Fruit fly (Drosophila melanogaster): ENCODE data around the gene CG4440.

Gene CG4440

DNA sequence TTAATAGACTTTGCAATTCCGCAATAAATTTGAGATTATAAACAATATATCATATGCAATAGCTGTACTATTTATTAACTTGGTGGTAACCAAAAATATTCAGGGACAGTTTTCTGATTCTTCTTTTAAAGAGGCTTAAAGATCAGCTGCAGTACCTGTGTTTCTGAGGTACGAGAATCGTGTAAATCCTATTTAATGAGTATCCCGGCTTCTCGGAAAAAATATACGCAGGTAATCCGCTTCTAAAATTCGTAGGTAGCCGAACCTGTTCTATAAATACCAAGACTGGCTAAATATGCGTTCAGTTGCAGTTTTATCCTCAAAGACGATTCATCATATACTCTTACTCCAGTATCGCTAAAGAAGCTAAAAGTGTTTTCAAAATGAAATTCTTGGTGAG lies at the start of gene CG4440:
Gene CG4440, plus strand, starts transcription at position 301 of the 400 bp plus-strand sequence.
- TF ChIP-seq psq (optimal IDR thresholded peaks at IDR 0.05) (no peak), CG8478 (optimal IDR thresholded peaks at IDR 0.05) (no peak), EcR (GFP tag; optimal IDR thresholded peaks at IDR 0.05) (no peak), usp (GFP tag; optimal IDR thresholded peaks at IDR 0.05) (no peak)

DNA sequence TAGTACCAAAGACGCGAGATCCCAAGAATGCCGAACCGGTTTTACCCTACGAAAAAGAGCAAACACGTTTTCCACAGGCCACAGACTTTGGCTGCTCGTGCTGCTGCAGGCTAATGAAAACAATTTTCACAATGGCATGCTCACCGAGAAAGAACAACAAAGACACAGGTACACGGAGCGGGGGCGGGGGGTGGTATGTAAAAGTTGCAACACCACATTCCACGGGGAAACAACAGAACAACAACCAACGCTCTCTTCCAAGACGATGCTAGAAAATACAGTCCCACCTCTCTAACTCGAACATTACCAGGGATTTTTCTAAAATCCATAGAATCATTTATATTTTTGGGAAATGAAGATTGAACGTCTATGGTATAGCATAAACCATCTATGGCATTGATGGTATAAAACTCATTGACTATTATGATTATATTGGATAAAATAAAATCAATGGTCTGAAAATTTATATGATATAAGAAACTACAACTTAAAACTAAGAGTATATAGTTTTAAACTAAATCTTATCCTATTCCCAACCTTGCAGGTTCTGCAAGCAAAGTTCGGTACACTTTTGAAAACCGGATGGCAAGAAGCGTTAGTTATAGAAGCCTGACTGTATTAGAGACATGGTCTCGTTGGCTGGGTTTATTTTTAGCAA lies 48.2 kb upstream of the CG4440 start:
- TF ChIP-seq Dll (optimal IDR thresholded peaks at IDR 0.05) (peak; percentile 45), psq (optimal IDR thresholded peaks at IDR 0.05) (no peak)

DNA sequence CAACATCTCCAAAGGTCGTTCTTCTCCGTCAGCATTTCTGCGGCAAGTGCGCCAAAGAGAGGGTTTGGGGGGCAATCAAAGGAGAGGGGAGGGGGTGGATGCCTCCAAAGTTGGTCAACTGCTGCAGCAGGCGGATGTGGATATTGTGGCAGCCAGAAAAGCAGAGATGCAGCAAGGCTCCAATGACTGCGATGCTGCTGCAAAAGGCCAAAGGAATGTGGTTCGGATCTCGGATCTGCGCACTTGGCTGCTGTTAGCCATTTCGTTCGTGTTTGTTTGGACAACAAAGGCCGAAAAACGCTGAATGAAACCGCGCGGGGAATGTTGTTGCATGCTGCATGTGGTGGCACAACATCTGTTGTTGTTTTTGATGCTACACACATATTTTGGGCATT lies 47.7 kb upstream of the CG4440 start:
- TF ChIP-seq pan (optimal IDR thresholded peaks at IDR 0.05), result no peak
- TF ChIP-seq EcR (GFP tag; optimal IDR thresholded peaks at IDR 0.05), result peak in 1 of 2 experiments; percentile 78

DNA sequence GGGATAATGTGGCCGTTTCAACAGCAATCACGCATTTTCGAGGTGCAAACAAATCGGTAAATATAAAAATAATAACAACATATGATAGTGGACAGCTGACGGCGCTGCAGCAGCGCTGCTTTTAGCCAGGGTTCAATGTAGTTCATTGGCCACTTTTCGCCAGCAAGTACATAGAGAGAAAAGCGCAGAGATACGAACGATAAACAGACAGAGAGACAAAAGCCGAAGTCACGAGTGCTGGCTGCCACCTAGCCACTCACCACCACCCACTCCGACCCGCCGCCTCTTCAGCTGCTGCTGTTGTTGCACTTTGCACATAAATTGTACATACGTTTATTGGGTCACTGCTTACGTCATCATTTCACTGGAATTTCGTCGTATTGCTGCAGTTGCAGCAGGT lies 46.9 kb upstream of the CG4440 start:
- TF ChIP-seq EcR (GFP tag; optimal IDR thresholded peaks at IDR 0.05), result peak in 1 of 2 experiments; percentile 15
- no peak for TF ChIP-seq Dll (optimal IDR thresholded peaks at IDR 0.05)

DNA sequence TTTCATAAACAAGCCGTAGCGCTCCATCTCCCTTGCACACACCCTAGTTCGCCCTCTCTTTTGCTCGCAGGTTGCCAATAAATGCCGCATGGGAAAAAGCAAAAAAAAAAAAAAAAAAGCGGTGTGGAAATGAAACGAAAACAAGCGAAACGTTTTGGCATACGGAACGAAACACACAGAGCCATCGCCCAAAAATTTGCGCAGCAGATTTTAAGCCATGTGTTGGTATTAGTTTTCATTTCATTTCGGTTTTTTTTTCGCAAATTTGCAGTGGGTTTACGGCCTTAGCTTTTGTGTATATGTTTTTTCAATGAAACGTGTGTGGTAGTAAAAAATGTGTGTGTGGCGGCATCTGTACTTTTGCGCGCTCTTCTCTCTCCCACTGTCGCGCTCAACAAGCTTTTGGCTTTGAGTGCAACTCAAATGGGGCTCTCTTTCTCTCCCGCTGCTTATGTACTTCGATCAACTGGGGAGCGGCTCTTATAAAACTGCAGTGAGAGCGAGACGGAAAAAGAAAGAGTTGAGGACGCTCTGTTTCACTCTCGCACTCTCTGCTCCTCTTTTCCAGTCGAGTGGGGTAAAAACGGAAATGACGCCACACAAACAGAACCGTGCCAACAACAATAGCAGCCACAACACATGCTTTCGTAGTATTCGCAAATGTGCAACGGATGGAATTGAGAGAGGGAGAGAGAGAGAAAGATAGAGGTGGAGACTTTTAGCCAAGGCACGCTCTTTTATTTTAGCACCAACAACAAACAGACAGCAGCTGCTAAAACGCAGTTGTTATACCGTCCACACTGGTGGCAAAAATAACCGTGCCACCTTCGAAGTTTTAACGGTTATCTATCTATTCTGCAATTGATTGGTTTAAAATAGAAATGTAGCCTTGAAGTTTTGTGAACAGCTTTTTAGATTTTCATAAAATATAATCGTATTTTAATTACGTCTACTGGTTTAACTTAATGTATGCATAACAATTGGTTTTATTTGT lies 45.1 kb upstream of the CG4440 start:
- TF ChIP-seq usp (GFP tag; optimal IDR thresholded peaks at IDR 0.05) (no peak), Dll (optimal IDR thresholded peaks at IDR 0.05) (peak; percentile 76), pan (optimal IDR thresholded peaks at IDR 0.05) (no peak), CG8478 (optimal IDR thresholded peaks at IDR 0.05) (peak; percentile 58), EcR (GFP tag; optimal IDR thresholded peaks at IDR 0.05) (peak in 1 of 2 experiments; percentile 45), psq (optimal IDR thresholded peaks at IDR 0.05) (no peak)

DNA sequence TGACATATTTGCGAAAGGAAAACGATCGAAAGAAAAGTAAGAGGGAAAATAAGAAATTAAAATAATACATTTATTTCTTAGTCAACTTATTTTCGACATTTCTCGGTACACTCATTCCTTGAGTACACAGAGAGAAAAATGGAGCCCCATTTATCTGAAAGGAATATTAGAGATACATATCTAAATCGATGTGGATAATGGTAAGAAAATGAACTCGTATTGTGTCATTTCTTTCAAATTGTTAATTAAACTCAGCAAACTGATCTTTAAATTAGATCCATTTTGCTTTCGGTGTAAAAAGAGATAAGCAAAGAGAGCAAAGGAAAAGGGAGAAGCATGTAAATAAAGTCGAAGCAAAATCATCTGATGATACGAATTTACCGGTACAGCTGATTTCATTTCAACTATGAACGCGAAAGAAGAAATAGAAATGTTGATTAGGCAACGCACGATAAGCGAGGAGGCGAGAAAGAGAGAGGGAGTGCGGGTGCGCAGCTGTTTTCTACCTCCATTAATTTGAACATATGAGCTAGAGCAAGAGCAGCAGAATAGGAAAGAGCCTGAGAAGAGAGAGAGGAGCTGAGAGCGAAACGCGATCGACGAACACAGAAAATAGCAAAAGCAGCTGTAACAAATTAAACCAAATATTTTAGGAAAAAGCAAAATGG lies 43.9 kb upstream of the CG4440 start:
- TF ChIP-seq pan (optimal IDR thresholded peaks at IDR 0.05) (no peak), psq (optimal IDR thresholded peaks at IDR 0.05) (no peak), CG8478 (optimal IDR thresholded peaks at IDR 0.05) (no peak), Dll (optimal IDR thresholded peaks at IDR 0.05) (no peak), EcR (GFP tag; optimal IDR thresholded peaks at IDR 0.05) (no peak), usp (GFP tag; optimal IDR thresholded peaks at IDR 0.05) (no peak)

DNA sequence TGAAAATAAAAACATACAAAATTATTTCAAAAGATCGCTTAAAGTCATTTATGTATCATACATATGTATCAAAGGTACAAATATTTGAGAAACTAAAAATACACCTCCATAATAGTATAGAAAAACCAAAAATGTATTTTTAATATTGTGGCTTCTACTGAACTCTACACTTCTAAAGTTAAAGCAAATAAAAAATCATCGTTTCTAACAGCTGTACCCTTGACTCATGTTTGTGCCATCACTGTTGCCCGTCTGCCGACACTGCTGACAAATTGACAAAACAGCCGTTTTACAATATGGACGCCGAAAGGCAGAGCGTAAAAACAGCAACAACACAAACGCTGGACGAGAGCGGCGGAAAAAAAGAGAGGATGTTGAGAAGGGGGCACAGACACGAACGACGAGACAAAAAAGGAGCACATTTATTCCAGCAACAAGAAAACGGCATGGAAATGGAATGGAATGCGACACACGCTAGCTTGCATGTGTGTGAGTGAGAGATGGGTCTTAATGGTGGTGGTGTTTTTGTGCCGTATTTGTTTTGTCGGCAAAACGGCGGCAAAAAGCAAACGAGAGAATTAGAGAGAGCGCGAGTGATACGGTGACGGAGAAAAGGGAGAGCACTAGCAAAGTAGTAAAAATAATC lies 43.2 kb upstream of the CG4440 start:
- TF ChIP-seq usp (GFP tag; optimal IDR thresholded peaks at IDR 0.05) (no peak), EcR (GFP tag; optimal IDR thresholded peaks at IDR 0.05) (no peak), psq (optimal IDR thresholded peaks at IDR 0.05) (no peak), Dll (optimal IDR thresholded peaks at IDR 0.05) (peak; percentile 67)

DNA sequence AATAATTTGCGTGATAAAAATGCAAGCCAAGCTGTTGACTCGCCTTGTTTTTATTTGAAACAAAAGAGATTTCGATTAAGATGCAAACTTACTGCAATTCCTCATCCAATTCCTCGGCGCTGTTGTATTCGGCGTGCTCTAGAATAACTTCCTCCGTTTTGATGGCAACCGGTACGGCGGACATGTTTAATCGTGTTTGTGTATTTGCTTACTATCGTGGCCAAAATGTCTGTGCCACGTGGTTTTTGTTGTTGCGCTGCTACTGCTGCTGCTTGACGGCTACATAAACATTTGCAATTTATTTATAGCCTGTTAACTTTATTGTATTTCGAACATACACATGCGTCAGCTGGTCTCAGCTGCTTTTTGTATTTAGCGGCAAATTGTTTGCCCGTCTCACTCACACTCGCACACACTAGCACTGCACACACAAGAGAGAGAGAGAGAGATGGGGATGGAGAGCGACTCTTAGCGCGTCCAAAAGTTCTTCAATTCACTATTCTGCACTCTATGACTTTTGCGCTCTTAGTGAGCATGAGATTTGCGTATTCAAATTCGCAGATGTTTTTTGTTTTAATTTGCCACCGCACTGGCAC lies 42.6 kb upstream of the CG4440 start:
- no peak for TF ChIP-seq psq (optimal IDR thresholded peaks at IDR 0.05)
- no peak for TF ChIP-seq EcR (GFP tag; optimal IDR thresholded peaks at IDR 0.05)
- no peak for TF ChIP-seq CG8478 (optimal IDR thresholded peaks at IDR 0.05)
- no peak for TF ChIP-seq pan (optimal IDR thresholded peaks at IDR 0.05)
- TF ChIP-seq Dll (optimal IDR thresholded peaks at IDR 0.05), result no peak

DNA sequence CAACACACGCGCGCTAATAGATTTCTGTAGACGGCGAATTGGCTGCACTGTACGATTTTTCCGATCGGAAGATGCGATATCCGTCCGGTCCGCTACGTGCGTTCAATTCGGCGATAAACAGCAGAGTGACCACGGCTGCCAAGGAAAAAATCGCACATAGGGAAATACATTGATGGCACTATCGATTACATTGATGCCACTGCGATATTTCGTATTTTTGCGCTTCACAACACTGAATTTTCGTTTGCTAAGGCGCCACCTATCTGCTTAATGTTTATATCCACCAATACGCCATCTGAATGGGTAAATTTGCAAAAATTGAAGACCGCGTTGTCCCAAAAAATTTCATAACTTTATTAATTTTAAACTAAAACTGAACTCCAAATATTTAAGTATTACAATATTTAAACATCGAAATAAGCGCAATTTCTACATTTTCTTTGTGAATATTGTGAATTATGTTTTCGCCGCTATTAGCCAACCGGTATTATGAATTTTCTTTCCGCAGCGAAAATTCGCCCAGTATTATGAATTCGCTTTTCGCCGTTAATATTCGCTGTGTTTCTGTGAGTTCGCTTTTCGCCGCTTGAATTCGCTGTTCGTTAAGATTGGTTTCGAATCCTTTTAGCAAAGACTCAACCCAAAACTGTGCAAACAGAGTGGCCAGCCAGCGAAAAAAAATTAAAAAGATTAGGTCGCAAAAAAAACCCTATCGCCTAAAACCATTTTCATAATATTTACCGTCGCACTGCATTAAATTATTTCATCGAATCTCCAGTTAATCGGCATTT lies 41.9 kb upstream of the CG4440 start, which contains the start of the genes crp and pkaap:
Gene crp, minus strand, starts transcription at position 129 of the 791 bp plus-strand sequence.
Gene pkaap, plus strand, starts transcription at position 689 of the 791 bp plus-strand sequence.
- TF ChIP-seq EcR (GFP tag; optimal IDR thresholded peaks at IDR 0.05), result no peak
- TF ChIP-seq CG8478 (optimal IDR thresholded peaks at IDR 0.05), result no peak
- no peak for TF ChIP-seq Dll (optimal IDR thresholded peaks at IDR 0.05)
- TF ChIP-seq psq (optimal IDR thresholded peaks at IDR 0.05), result no peak
- no peak for TF ChIP-seq usp (GFP tag; optimal IDR thresholded peaks at IDR 0.05)
- TF ChIP-seq pan (optimal IDR thresholded peaks at IDR 0.05), result no peak

DNA sequence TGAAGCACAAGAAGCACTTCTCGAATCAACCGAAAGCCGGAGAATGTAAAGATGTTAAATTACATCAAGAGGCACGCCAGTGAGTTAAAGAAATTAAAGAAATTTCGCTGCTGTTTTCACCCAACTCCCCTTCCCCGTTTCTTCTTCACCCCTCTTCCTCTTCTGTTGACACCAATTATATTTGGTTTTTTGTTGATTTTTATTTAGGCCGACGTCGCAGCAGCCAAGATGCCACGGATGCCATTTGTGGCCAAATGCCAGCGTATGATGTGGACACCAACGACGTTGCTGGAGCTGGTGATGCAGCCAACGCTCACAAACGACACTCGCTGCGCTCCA lies 41.4 kb upstream of the CG4440 start:
- TF ChIP-seq pan (optimal IDR thresholded peaks at IDR 0.05), result no peak
- TF ChIP-seq Dll (optimal IDR thresholded peaks at IDR 0.05), result no peak
- TF ChIP-seq usp (GFP tag; optimal IDR thresholded peaks at IDR 0.05), result no peak
- TF ChIP-seq psq (optimal IDR thresholded peaks at IDR 0.05), result no peak
- no peak for TF ChIP-seq CG8478 (optimal IDR thresholded peaks at IDR 0.05)
- no peak for TF ChIP-seq EcR (GFP tag; optimal IDR thresholded peaks at IDR 0.05)

DNA sequence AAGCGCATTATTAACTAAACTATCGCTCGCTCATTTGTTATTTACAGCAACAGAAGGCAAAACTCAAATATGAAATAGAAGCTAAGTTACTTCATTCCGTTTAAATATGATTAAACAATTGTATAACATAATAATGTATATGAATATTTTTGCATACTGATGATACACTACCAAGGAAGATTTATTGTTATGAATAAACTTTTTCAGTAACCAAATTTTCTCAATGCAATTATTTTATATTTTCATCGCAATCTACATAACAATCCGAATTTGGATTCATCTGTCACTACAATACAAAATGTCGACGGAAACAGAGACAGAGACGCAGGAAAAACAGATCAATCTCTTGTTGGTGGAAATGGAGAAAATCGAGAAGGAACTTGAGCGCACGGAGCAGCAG lies 38.7 kb upstream of the CG4440 start, which contains the start of gene CG17329:
Gene CG17329, plus strand, starts transcription at position 301 of the 400 bp plus-strand sequence.
- TF ChIP-seq CG8478 (optimal IDR thresholded peaks at IDR 0.05) (no peak), psq (optimal IDR thresholded peaks at IDR 0.05) (no peak), usp (GFP tag; optimal IDR thresholded peaks at IDR 0.05) (no peak), EcR (GFP tag; optimal IDR thresholded peaks at IDR 0.05) (no peak), Dll (optimal IDR thresholded peaks at IDR 0.05) (no peak), pan (optimal IDR thresholded peaks at IDR 0.05) (no peak)

All from whole organism.